Fruit fly (Drosophila melanogaster) S2 (cell line): Measurements from ENCODE around the gene CG33258.

Experiments used
- CG8478 ChIP-seq: fragments of >200 bp; optimal IDR thresholded peaks from 2 replicates; lab custom pipeline; 2018
- CTCF ChIP-seq, 2 experiments: fragments of >200 bp; optimal IDR thresholded peaks; 2 replicates each; lab custom pipeline; 2018

- TF ChIP-seq CTCF (optimal IDR thresholded peaks at IDR 0.05; lab: Kevin White, UChicago) (no peak), CG8478 (lab: Kevin White, UChicago) (no peak)
Measured at dm6 chr3L:16105528-16105927, 23.2 kb downstream of the CG33258 start, which contains the start of the genes IntS9 and CG43295.
